Worm (Caenorhabditis elegans) whole organism, early embryonic: ENCODE data around the gene irld-66.

Source experiments
- F13C5.2 ChIP-seq: sonication (generic microtip); optimal IDR thresholded peaks from 2 replicates; lab custom pipeline; 2017; ENCODE audit warnings: mild to moderate bottlenecking, missing genetic modification characterization, inconsistent platforms, missing compliant biosample characterization
- ama-1 ChIP-seq: fragments of 150-350 bp; optimal IDR thresholded peaks from 2 replicates; lab custom pipeline; 2014
- ceh-13 ChIP-seq: fragments of 200-800 bp; sonication (Bioruptor generic); optimal IDR thresholded peaks from 2 replicates; lab custom pipeline; 2018; ENCODE audit warnings: mild to moderate bottlenecking, missing genetic modification characterization, missing compliant biosample characterization
- ets-7 ChIP-seq: sonication (generic microtip); optimal IDR thresholded peaks from 2 replicates; lab custom pipeline; 2016; ENCODE audit warnings: missing genotype, missing genetic modification characterization, missing compliant biosample characterization
- hmbx-1 ChIP-seq: sonication (generic microtip); optimal IDR thresholded peaks from 2 replicates; lab custom pipeline; 2016; ENCODE audit warnings: mild to moderate bottlenecking, missing genetic modification characterization, missing compliant biosample characterization
- pes-1 ChIP-seq: fragments of 200-800 bp; sonication (Bioruptor generic); IDR thresholded peaks from 2 replicates; pipeline ENCODE4 v1.3.6; 2022; ENCODE audit warnings: missing genetic modification reagents, missing genetic modification characterization, missing compliant biosample characterization
- scrt-1 ChIP-seq: fragments of 200-800 bp; sonication (Bioruptor generic); IDR thresholded peaks from 2 replicates; pipeline ENCODE4 v1.3.6; 2022; ENCODE audit warnings: missing genetic modification characterization, missing compliant biosample characterization
- tbx-11 ChIP-seq: fragments of 200-800 bp; sonication (Bioruptor generic); IDR thresholded peaks from 2 replicates; pipeline ENCODE4 v1.3.6; 2022; ENCODE audit warnings: missing genetic modification characterization, missing compliant biosample characterization
- tbx-37 ChIP-seq: fragments of 200-800 bp; sonication (Bioruptor generic); conservative IDR thresholded peaks from 2 replicates; pipeline ENCODE4 v1.3.6; 2022; ENCODE audit warnings: missing genetic modification reagents, missing genetic modification characterization, missing compliant biosample characterization

- TF ChIP-seq pes-1 (GFP tag; lab: Robert Waterston, UW) (no peak), hmbx-1 (no peak), tbx-11 (GFP tag; lab: Robert Waterston, UW) (no peak), F13C5.2 (tag; lab: Kevin White, UChicago) (no peak), ama-1 (lab: Kevin White, UChicago) (no peak), ets-7 (no peak), tbx-37 (GFP tag; lab: Robert Waterston, UW) (no peak), ceh-13 (GFP tag; lab: Kevin White, UChicago) (no peak), scrt-1 (GFP tag; lab: Robert Waterston, UW) (no peak)
Observed at ce11 chrII:2958308-2958707, 17.7 kb upstream of the irld-66 start, which contains the start of gene srw-60.
